Worm (Caenorhabditis elegans) whole organism, late embryonic: Measurements from ENCODE around the gene spp-24.

Experiments used
- C38D4.7 ChIP-seq: fragments of 200-800 bp; sonication (Bioruptor generic); optimal IDR thresholded peaks from 2 replicates; lab custom pipeline; 2018; ENCODE audit warnings: mild to moderate bottlenecking, missing genetic modification characterization, moderate library complexity, missing compliant biosample characterization
- K09A11.1 ChIP-seq: sonication (generic microtip); optimal IDR thresholded peaks from 2 replicates; lab custom pipeline; 2017; ENCODE audit warnings: antibody characterized with exemption, mild to moderate bottlenecking, missing genetic modification characterization, missing compliant biosample characterization; ENCODE audit not compliant: insufficient read depth
- Y22D7AL.16 ChIP-seq: sonication (generic microtip); optimal IDR thresholded peaks from 2 replicates; lab custom pipeline; 2016; ENCODE audit warnings: missing genetic modification characterization, missing compliant biosample characterization
- ama-1 ChIP-seq: fragments of 150-350 bp; optimal IDR thresholded peaks from 2 replicates; lab custom pipeline; 2014
- ceh-18 ChIP-seq: sonication (generic microtip); optimal IDR thresholded peaks from 2 replicates; lab custom pipeline; 2016; ENCODE audit warnings: missing genetic modification characterization, missing compliant biosample characterization
- ceh-19 ChIP-seq: fragments of 200-800 bp; sonication (Bioruptor generic); optimal IDR thresholded peaks from 2 replicates; lab custom pipeline; 2018; ENCODE audit warnings: mild to moderate bottlenecking, missing genetic modification characterization, missing compliant biosample characterization
- ceh-2 ChIP-seq: sonication (generic microtip); optimal IDR thresholded peaks from 2 replicates; lab custom pipeline; 2016; ENCODE audit warnings: missing genotype, missing genetic modification characterization, missing compliant biosample characterization
- ceh-24 ChIP-seq: sonication (generic microtip); optimal IDR thresholded peaks from 2 replicates; lab custom pipeline; 2016; ENCODE audit warnings: mild to moderate bottlenecking, missing genetic modification characterization, missing compliant biosample characterization
- ceh-34 ChIP-seq: sonication (generic microtip); optimal IDR thresholded peaks from 2 replicates; lab custom pipeline; 2016; ENCODE audit warnings: mild to moderate bottlenecking, missing genetic modification characterization, missing compliant biosample characterization
- ceh-48 ChIP-seq: sonication (generic microtip); optimal IDR thresholded peaks from 2 replicates; lab custom pipeline; 2016; ENCODE audit warnings: missing genetic modification characterization, inconsistent platforms, missing compliant biosample characterization
- ceh-6 ChIP-seq: fragments of 200-800 bp; sonication (Bioruptor generic); optimal IDR thresholded peaks from 2 replicates; lab custom pipeline; 2018; ENCODE audit warnings: mild to moderate bottlenecking, missing genetic modification characterization, missing compliant biosample characterization
- dve-1 ChIP-seq: sonication (generic microtip); optimal IDR thresholded peaks from 2 replicates; lab custom pipeline; 2017; ENCODE audit warnings: antibody characterized with exemption, mild to moderate bottlenecking, missing genetic modification characterization, missing compliant biosample characterization
- elt-2 ChIP-seq: sonication (generic microtip); optimal IDR thresholded peaks from 2 replicates; lab custom pipeline; 2016; ENCODE audit warnings: missing genetic modification reagents, missing genetic modification characterization, missing compliant biosample characterization
- ets-4 ChIP-seq: sonication (generic microtip); optimal IDR thresholded peaks from 2 replicates; lab custom pipeline; 2016; ENCODE audit warnings: missing genetic modification characterization, missing compliant biosample characterization
- gmeb-2 ChIP-seq: sonication (generic microtip); optimal IDR thresholded peaks from 2 replicates; lab custom pipeline; 2016; ENCODE audit warnings: missing genetic modification characterization, inconsistent platforms, missing compliant biosample characterization
- hlh-15 ChIP-seq: sonication (generic microtip); optimal IDR thresholded peaks from 2 replicates; lab custom pipeline; 2016; ENCODE audit warnings: missing genetic modification characterization, missing compliant biosample characterization
- hlh-30 ChIP-seq: sonication (generic microtip); optimal IDR thresholded peaks from 2 replicates; lab custom pipeline; 2017; ENCODE audit warnings: antibody characterized with exemption, missing genetic modification characterization, missing compliant biosample characterization; ENCODE audit not compliant: insufficient read depth
- hlh-8 ChIP-seq: sonication (generic microtip); optimal IDR thresholded peaks from 2 replicates; lab custom pipeline; 2016; ENCODE audit warnings: missing genotype, missing genetic modification characterization, missing compliant biosample characterization
- lim-6 ChIP-seq: sonication (generic microtip); optimal IDR thresholded peaks from 2 replicates; lab custom pipeline; 2016; ENCODE audit warnings: missing genetic modification characterization, missing compliant biosample characterization
- lin-11 ChIP-seq: fragments of 200-800 bp; sonication (Bioruptor generic); optimal IDR thresholded peaks from 2 replicates; lab custom pipeline; 2018; ENCODE audit warnings: mild to moderate bottlenecking, missing genetic modification characterization, missing compliant biosample characterization
- mec-3 ChIP-seq: sonication (generic microtip); optimal IDR thresholded peaks from 2 replicates; lab custom pipeline; 2016; ENCODE audit warnings: borderline replicate concordance, missing genetic modification characterization, missing compliant biosample characterization
- nhr-232 ChIP-seq: sonication (generic microtip); optimal IDR thresholded peaks from 2 replicates; lab custom pipeline; 2016; ENCODE audit warnings: missing genetic modification characterization, missing compliant biosample characterization
- npax-4 ChIP-seq: sonication (generic microtip); optimal IDR thresholded peaks from 2 replicates; lab custom pipeline; 2016; ENCODE audit warnings: missing genetic modification characterization, missing compliant biosample characterization
- pag-3 ChIP-seq: sonication (generic microtip); optimal IDR thresholded peaks from 2 replicates; lab custom pipeline; 2016; ENCODE audit warnings: missing compliant biosample characterization, missing genetic modification characterization, borderline replicate concordance
- pat-9 ChIP-seq: fragments of 200-800 bp; sonication (Bioruptor generic); optimal IDR thresholded peaks from 2 replicates; lab custom pipeline; 2018; ENCODE audit warnings: mild to moderate bottlenecking, missing genetic modification characterization, moderate library complexity, missing compliant biosample characterization
- pha-2 ChIP-seq: sonication (generic microtip); optimal IDR thresholded peaks from 2 replicates; lab custom pipeline; 2017; ENCODE audit warnings: mild to moderate bottlenecking, missing genetic modification characterization, missing compliant biosample characterization
- pqm-1 ChIP-seq: sonication (generic microtip); optimal IDR thresholded peaks from 2 replicates; lab custom pipeline; 2016; ENCODE audit warnings: missing genetic modification characterization, missing compliant biosample characterization
- ref-2 ChIP-seq: sonication (generic microtip); optimal IDR thresholded peaks from 2 replicates; lab custom pipeline; 2016; ENCODE audit warnings: missing genetic modification characterization, missing compliant biosample characterization
- rnt-1 ChIP-seq: sonication (generic microtip); optimal IDR thresholded peaks from 2 replicates; lab custom pipeline; 2016; ENCODE audit warnings: missing genetic modification characterization, missing compliant biosample characterization
- sox-2 ChIP-seq: fragments of 200-800 bp; sonication (Bioruptor generic); IDR thresholded peaks from 2 replicates; pipeline ENCODE4 v1.3.6; 2022; ENCODE audit warnings: missing genetic modification reagents, missing genetic modification characterization, missing compliant biosample characterization
- syd-9 ChIP-seq: sonication (generic microtip); optimal IDR thresholded peaks from 2 replicates; lab custom pipeline; 2016; ENCODE audit warnings: mild to moderate bottlenecking, missing genetic modification characterization, moderate library complexity, missing compliant biosample characterization
- tbx-7 ChIP-seq: sonication (generic microtip); optimal IDR thresholded peaks from 2 replicates; lab custom pipeline; 2016; ENCODE audit warnings: missing genotype, missing genetic modification characterization, missing compliant biosample characterization
- unc-3 ChIP-seq, 2 experiments: fragments of 200-800 bp in 1 of 2; sonication (Bioruptor generic) in 1 of 2; sonication (generic microtip) in 1 of 2; conservative IDR thresholded peaks in 1 of 2; optimal IDR thresholded peaks in 1 of 2; 2 replicates each; pipeline versions ENCODE4 v1.3.6 to Lab custom; 2016 to 2022; ENCODE audit warnings: missing compliant biosample characterization in 2 of 2, missing genetic modification characterization in 2 of 2, missing genetic modification reagents in 1 of 2
- unc-42 ChIP-seq: sonication (generic microtip); optimal IDR thresholded peaks from 2 replicates; lab custom pipeline; 2016; ENCODE audit warnings: missing genotype, missing genetic modification characterization, missing compliant biosample characterization
- unc-86 ChIP-seq: sonication (generic microtip); optimal IDR thresholded peaks from 2 replicates; lab custom pipeline; 2016; ENCODE audit warnings: missing genetic modification characterization, missing compliant biosample characterization
- zip-5 ChIP-seq: sonication (generic microtip); optimal IDR thresholded peaks from 2 replicates; lab custom pipeline; 2016; ENCODE audit warnings: missing genetic modification characterization, missing compliant biosample characterization
- ztf-16 ChIP-seq: sonication (generic microtip); optimal IDR thresholded peaks from 2 replicates; lab custom pipeline; 2017; ENCODE audit warnings: missing genetic modification characterization, missing compliant biosample characterization

The spp-24 gene

DNA sequence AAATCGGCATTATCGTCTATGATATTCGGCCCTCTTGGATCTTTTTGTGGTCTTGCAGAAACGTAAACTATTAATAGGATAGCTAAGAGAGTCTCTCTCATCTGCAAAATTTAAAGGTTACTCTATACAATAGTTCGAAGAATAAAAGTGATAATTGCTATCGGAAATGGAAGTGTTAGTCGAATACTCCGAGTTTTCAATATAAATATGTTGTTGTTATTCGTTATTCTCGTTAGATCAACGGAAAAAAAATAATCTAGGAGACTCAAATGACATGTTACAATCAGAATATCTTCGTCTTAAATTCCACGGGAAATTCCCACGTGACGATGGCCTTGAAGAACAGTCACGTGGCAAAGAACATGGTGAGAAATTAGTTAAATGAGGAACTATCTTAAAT lies 15.9 kb upstream of the spp-24 start, which contains the start of gene tre-5:
TSS of gene tre-5 (minus strand) at position 101 of the 400 bp plus-strand sequence.
- TF ChIP-seq hlh-30 (tag; lab: Kevin White, UChicago) (peak; percentile 25), rnt-1 (tag; lab: Kevin White, UChicago) (no peak), ama-1 (no peak)

DNA sequence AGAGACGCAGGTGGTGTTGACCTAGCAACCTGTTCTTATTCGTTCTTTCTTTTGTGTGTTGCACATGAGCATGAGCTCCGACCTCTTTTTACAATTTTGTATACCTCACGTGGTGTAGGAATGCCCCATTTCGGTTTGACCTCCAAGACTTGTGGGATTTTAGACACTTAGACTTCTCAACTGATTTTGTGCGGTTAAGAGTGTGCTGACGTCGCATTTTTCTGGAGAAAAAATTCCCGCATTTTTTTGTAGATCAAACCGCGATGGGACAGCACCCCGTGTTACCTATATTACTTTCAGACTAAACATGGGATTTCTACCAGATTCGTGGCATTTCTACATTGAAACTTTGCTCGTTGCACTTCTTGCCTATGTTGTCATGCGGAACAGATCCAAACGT lies 12.0 kb upstream of the spp-24 start, which contains the start of gene sptl-1:
TSS of gene sptl-1 (plus strand) at position 301 of the 400 bp plus-strand sequence.
- TF ChIP-seq ceh-48 (tag; lab: Kevin White, UChicago) (no peak), pha-2 (no peak), K09A11.1 (tag; lab: Kevin White, UChicago) (no peak), syd-9 (tag; lab: Kevin White, UChicago) (no peak), hlh-15 (no peak), mec-3 (tag; lab: Kevin White, UChicago) (no peak), dve-1 (no peak), sox-2 (GFP tag; lab: Robert Waterston, UW) (no peak), lin-11 (tag; lab: Kevin White, UChicago) (no peak), C38D4.7 (GFP tag; lab: Kevin White, UChicago) (no peak), ceh-34 (tag; lab: Kevin White, UChicago) (no peak), ref-2 (tag; lab: Kevin White, UChicago) (no peak), pat-9 (tag; lab: Kevin White, UChicago) (no peak), ceh-24 (tag; lab: Kevin White, UChicago) (no peak), pag-3 (no peak), ceh-19 (GFP tag; lab: Kevin White, UChicago) (no peak)

DNA sequence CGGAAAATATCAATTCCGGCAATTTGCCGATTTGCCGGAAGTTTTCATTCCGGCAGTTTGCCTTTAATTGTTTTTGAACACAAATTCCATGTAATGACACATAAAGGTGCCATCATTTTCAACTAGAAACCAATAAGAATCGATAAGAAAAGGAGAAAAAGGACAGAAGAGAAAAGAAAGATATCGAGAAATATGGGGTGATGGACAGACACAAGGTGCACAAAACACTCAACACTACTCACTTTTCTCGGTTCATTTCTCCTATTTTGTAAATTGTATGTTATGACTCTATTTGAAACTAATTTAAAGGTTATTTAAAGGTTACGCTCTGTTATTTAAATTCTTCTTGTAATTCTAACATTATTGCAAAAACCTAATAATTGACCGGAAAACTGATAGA lies 11.5 kb upstream of the spp-24 start:
- no peak for TF ChIP-seq pqm-1 (tag; lab: Kevin White, UChicago)
- TF ChIP-seq ets-4 = no peak
- peak; percentile 4 for TF ChIP-seq elt-2 (tag; lab: Kevin White, UChicago)
- TF ChIP-seq hlh-15 = no peak

DNA sequence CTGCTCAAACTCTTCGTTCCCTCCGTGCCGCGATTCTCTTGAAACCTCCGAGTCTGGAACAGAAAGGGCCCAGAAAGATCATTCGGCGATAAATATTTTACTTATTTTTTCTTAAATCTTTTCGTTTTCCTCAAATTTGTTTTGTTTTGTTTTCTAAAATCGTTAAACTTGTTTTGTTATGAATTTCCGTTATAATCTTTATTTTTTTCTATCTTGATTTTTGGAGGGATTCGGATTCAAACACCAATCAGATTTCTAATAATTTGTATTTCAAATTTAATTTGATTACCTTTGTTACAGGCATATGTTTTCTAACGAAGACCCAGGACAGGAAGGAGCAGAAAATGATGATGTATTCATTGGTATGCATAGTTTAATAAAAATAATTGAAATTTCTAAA lies 7.9 kb upstream of the spp-24 start, which contains the start of gene C23H3.5:
TSS of gene C23H3.5 (plus strand) at position 301 of the 400 bp plus-strand sequence.
- TF ChIP-seq nhr-232 (tag; lab: Kevin White, UChicago) (no peak), dve-1 (no peak), unc-42 (tag; lab: Kevin White, UChicago) (no peak), ceh-18 (tag; lab: Kevin White, UChicago) (no peak), ama-1 (no peak), hlh-8 (tag; lab: Kevin White, UChicago) (no peak), Y22D7AL.16 (tag; lab: Kevin White, UChicago) (no peak)

DNA sequence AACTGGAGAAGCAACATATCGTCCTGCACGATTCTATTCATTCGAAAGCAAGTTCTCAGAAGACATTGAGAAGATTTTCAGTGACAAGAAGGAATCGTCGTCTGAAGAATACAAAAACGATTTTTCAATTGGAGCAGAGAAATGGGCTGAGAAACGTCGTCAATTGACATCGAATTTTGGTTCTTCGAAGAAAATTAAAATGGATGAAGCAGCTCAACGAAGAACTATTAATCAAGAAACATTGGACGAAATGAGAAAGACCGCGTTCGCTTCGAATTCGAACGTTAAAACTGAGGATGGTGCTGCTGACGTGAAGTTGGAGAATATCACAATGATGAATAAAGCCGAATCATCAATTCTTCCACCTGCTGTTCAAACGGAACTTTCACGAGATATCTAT lies 6.8 kb upstream of the spp-24 start, which contains the start of gene rpt-4:
TSS of gene rpt-4 (minus strand) at position 101 of the 400 bp plus-strand sequence.
- TF ChIP-seq ztf-16 (tag; lab: Kevin White, UChicago) (no peak), K09A11.1 (tag; lab: Kevin White, UChicago) (no peak), ceh-2 (tag; lab: Kevin White, UChicago) (no peak), C38D4.7 (GFP tag; lab: Kevin White, UChicago) (no peak), ceh-34 (tag; lab: Kevin White, UChicago) (no peak), ceh-48 (tag; lab: Kevin White, UChicago) (no peak)

DNA sequence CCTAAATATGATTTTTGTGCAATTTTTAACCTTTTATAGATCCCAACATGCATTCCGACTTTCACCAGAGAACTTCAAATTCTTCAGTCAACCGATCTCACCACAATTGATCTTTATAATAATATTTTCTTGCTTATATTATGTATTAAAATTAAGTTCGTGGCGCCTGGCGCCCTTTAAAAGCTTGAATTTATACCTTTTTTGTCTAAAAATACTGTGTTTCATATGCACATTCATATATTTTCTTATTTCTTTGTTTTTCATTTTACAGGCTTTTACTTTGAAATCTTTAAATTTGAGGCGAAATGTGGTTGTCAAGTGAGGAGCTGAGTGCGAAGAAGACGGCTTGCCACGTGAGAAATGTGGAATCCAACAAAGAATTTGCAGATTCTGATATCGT lies 5.4 kb upstream of the spp-24 start, which contains the start of gene rpoa-49:
TSS of gene rpoa-49 (plus strand) at position 301 of the 400 bp plus-strand sequence.
- TF ChIP-seq hlh-8 (tag; lab: Kevin White, UChicago) (no peak), Y22D7AL.16 (tag; lab: Kevin White, UChicago) (no peak), mec-3 (tag; lab: Kevin White, UChicago) (no peak), ceh-6 (no peak), unc-3 (GFP tag; conservative IDR thresholded peaks at IDR 0.05; lab: Robert Waterston, UW) (no peak), unc-3 (tag; optimal IDR thresholded peaks at IDR 0.05; lab: Kevin White, UChicago) (no peak), hlh-15 (no peak), unc-86 (tag; lab: Kevin White, UChicago) (no peak), pag-3 (no peak), nhr-232 (tag; lab: Kevin White, UChicago) (no peak), sox-2 (GFP tag; lab: Robert Waterston, UW) (no peak), gmeb-2 (tag; lab: Kevin White, UChicago) (no peak), npax-4 (tag; lab: Kevin White, UChicago) (no peak), tbx-7 (tag; lab: Kevin White, UChicago) (no peak), zip-5 (tag; lab: Kevin White, UChicago) (no peak), dve-1 (no peak), ceh-34 (tag; lab: Kevin White, UChicago) (no peak), lim-6 (tag; lab: Kevin White, UChicago) (no peak), rnt-1 (tag; lab: Kevin White, UChicago) (no peak), hlh-30 (tag; lab: Kevin White, UChicago) (no peak), ztf-16 (tag; lab: Kevin White, UChicago) (no peak)
